Worm (Caenorhabditis elegans): ENCODE data around the gene srbc-22.
A peak's percentile ranks its signal among the peaks of the same experiment; 100 is the strongest.

srbc-22 gene

DNA sequence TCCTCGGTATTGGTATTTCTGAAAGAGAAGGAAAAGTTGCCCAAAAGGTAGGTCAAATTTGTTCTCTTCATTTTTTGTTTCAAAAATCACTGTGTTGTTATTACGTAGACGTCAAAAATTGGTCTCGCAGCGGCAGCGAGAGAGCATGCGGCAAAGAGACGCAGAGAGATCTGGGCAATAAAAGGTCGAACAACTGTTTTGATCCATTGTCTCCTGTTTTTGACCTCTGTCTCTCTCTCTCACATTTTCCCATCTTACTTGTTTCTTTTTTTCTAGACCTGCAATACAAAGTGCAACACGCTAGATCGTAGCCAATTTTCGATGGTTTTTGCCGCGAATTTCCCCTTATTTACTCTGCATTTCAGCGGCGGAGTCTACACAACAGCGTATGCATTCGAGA lies 30.4 kb upstream of the srbc-22 start:
- TF ChIP-seq ama-1 (optimal IDR thresholded peaks at IDR 0.05) (no peak), ceh-36 (tag; optimal IDR thresholded peaks at IDR 0.05) (no peak), hmg-4 (GFP tag; optimal IDR thresholded peaks at IDR 0.05) (no peak), scrt-1 (GFP tag; IDR thresholded peaks at IDR 0.05) (no peak), sea-1 (GFP tag; conservative IDR thresholded peaks at IDR 0.05) (no peak), hnd-1 (tag; optimal IDR thresholded peaks at IDR 0.05) (no peak), ets-7 (tag; optimal IDR thresholded peaks at IDR 0.05) (no peak), hmbx-1 (tag; optimal IDR thresholded peaks at IDR 0.05) (no peak), tbx-11 (GFP tag; IDR thresholded peaks at IDR 0.05) (no peak), pes-1 (GFP tag; IDR thresholded peaks at IDR 0.05) (no peak), flt-1 (GFP tag; IDR thresholded peaks at IDR 0.05) (no peak), B0310.2 (tag; optimal IDR thresholded peaks at IDR 0.05) (no peak), aly-1 (tag; optimal IDR thresholded peaks at IDR 0.05) (no peak), tra-4 (tag; optimal IDR thresholded peaks at IDR 0.05) (no peak), tbx-37 (GFP tag; conservative IDR thresholded peaks at IDR 0.05) (no peak), ceh-13 (GFP tag; optimal IDR thresholded peaks at IDR 0.05) (no peak), F13C5.2 (tag; optimal IDR thresholded peaks at IDR 0.05) (no peak)

DNA sequence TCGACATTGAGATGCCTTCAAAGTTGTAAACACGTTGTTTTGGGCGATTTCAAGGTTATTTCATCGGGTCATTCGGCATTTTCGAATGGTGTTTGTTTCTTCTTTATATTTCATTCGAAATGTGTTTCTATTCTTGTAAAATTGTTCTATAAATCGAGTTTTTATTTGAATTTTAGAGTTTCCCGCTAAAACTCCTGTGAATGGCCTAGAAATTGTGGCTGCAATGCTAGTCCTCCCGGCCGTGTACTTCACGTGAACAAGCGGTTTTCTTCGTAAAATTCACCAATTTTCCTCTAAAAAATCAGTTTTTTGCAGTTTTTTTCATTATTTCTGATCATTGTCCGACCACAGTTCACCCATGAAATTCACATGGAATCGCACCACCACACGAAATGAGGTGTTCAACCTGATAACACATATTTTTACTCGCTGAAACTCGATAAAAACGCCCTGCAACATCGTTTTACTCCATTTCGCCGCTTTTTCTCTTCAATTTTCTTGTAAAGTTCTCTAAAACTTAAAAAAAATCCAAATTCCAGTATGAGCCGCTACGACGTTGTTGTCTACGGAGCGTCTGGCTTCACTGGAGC lies 29.8 kb upstream of the srbc-22 start, which contains the start of gene ldp-1:
Gene ldp-1, plus strand, starts transcription at position 540 of the 590 bp plus-strand sequence.
- TF ChIP-seq tbx-37 (GFP tag; conservative IDR thresholded peaks at IDR 0.05) (peak; percentile 73), ceh-13 (GFP tag; optimal IDR thresholded peaks at IDR 0.05) (no peak), scrt-1 (GFP tag; IDR thresholded peaks at IDR 0.05) (no peak), pes-1 (GFP tag; IDR thresholded peaks at IDR 0.05) (0 out of 2 replicates have a peak, but pooled peaks have one; percentile 56), tbx-11 (GFP tag; IDR thresholded peaks at IDR 0.05) (no peak), hmbx-1 (tag; optimal IDR thresholded peaks at IDR 0.05) (no peak)

ce11 chrV:2132675-2133074 lies 24.3 kb upstream of the srbc-22 start:
- TF ChIP-seq pes-1 (GFP tag; IDR thresholded peaks at IDR 0.05) (no peak), tbx-37 (GFP tag; conservative IDR thresholded peaks at IDR 0.05) (no peak), ets-7 (tag; optimal IDR thresholded peaks at IDR 0.05) (no peak), tbx-11 (GFP tag; IDR thresholded peaks at IDR 0.05) (no peak), hmg-4 (GFP tag; optimal IDR thresholded peaks at IDR 0.05) (no peak), aly-1 (tag; optimal IDR thresholded peaks at IDR 0.05) (no peak), hnd-1 (tag; optimal IDR thresholded peaks at IDR 0.05) (no peak), ceh-36 (tag; optimal IDR thresholded peaks at IDR 0.05) (no peak), scrt-1 (GFP tag; IDR thresholded peaks at IDR 0.05) (no peak)

ce11 chrV:2133512-2133911 lies 23.4 kb upstream of the srbc-22 start:
- TF ChIP-seq pes-1 (GFP tag; IDR thresholded peaks at IDR 0.05) (0 out of 2 replicates have a peak, but pooled peaks have one; percentile 34), ama-1 (optimal IDR thresholded peaks at IDR 0.05) (no peak), ceh-36 (tag; optimal IDR thresholded peaks at IDR 0.05) (no peak)

- TF ChIP-seq hnd-1 (tag; optimal IDR thresholded peaks at IDR 0.05) (no peak), flt-1 (GFP tag; IDR thresholded peaks at IDR 0.05) (no peak), scrt-1 (GFP tag; IDR thresholded peaks at IDR 0.05) (no peak), tbx-11 (GFP tag; IDR thresholded peaks at IDR 0.05) (no peak), pes-1 (GFP tag; IDR thresholded peaks at IDR 0.05) (no peak), ceh-36 (tag; optimal IDR thresholded peaks at IDR 0.05) (no peak), ceh-13 (GFP tag; optimal IDR thresholded peaks at IDR 0.05) (no peak), F13C5.2 (tag; optimal IDR thresholded peaks at IDR 0.05) (no peak), hmbx-1 (tag; optimal IDR thresholded peaks at IDR 0.05) (no peak), ama-1 (optimal IDR thresholded peaks at IDR 0.05) (no peak), aly-1 (tag; optimal IDR thresholded peaks at IDR 0.05) (no peak), sea-1 (GFP tag; conservative IDR thresholded peaks at IDR 0.05) (no peak)
Measured at ce11 chrV:2134340-2134739, 22.6 kb upstream of the srbc-22 start.

- TF ChIP-seq hnd-1 (tag; optimal IDR thresholded peaks at IDR 0.05) (no peak), tbx-11 (GFP tag; IDR thresholded peaks at IDR 0.05) (no peak), F13C5.2 (tag; optimal IDR thresholded peaks at IDR 0.05) (no peak), aly-1 (tag; optimal IDR thresholded peaks at IDR 0.05) (no peak), hmbx-1 (tag; optimal IDR thresholded peaks at IDR 0.05) (no peak), sea-1 (GFP tag; conservative IDR thresholded peaks at IDR 0.05) (no peak), tra-4 (tag; optimal IDR thresholded peaks at IDR 0.05) (no peak), ceh-13 (GFP tag; optimal IDR thresholded peaks at IDR 0.05) (no peak), tbx-37 (GFP tag; conservative IDR thresholded peaks at IDR 0.05) (no peak), flt-1 (GFP tag; IDR thresholded peaks at IDR 0.05) (no peak)
Measured at ce11 chrV:2135323-2135722, 21.6 kb upstream of the srbc-22 start.

- TF ChIP-seq tbx-37 (GFP tag; conservative IDR thresholded peaks at IDR 0.05) (no peak), tbx-11 (GFP tag; IDR thresholded peaks at IDR 0.05) (no peak), ets-7 (tag; optimal IDR thresholded peaks at IDR 0.05) (no peak), ceh-13 (GFP tag; optimal IDR thresholded peaks at IDR 0.05) (no peak), hmg-4 (GFP tag; optimal IDR thresholded peaks at IDR 0.05) (no peak), ama-1 (optimal IDR thresholded peaks at IDR 0.05) (no peak), hnd-1 (tag; optimal IDR thresholded peaks at IDR 0.05) (no peak), F13C5.2 (tag; optimal IDR thresholded peaks at IDR 0.05) (no peak), B0310.2 (tag; optimal IDR thresholded peaks at IDR 0.05) (no peak), tra-4 (tag; optimal IDR thresholded peaks at IDR 0.05) (no peak), sea-1 (GFP tag; conservative IDR thresholded peaks at IDR 0.05) (no peak), aly-1 (tag; optimal IDR thresholded peaks at IDR 0.05) (no peak), pes-1 (GFP tag; IDR thresholded peaks at IDR 0.05) (no peak), ceh-36 (tag; optimal IDR thresholded peaks at IDR 0.05) (no peak), scrt-1 (GFP tag; IDR thresholded peaks at IDR 0.05) (no peak)
Measured at ce11 chrV:2137010-2137409, 19.9 kb upstream of the srbc-22 start.

DNA sequence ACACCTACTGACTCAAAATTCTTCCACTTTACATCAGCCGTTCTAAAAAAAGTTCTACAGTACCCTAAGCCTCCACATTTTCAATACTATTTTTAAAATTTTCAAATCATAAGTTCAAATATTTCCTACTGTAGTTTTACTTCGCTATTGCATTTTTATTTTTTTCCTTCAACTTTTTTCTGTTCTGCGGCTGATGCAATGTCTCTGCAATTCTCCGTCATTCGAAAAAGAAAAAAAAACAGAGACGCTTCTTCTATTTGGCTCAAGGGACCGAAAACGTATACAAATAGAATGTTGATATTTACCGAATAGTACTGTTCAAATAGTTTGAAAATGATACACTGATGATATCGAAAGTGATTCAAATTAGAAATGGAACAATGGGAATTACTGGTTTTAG lies 18.6 kb upstream of the srbc-22 start:
- TF ChIP-seq aly-1 (tag; optimal IDR thresholded peaks at IDR 0.05) (no peak), sea-1 (GFP tag; conservative IDR thresholded peaks at IDR 0.05) (no peak)
